Worm (Caenorhabditis elegans): ENCODE measurements around the gene ptr-24.

ce11 chrX:13331386-13331785 lies 6.4 kb upstream of the ptr-24 start, which contains the start of gene sir-2.3:
- no peak for TF ChIP-seq drap-1 (GFP tag; optimal IDR thresholded peaks at IDR 0.05)
- TF ChIP-seq M03D4.4 (tag; optimal IDR thresholded peaks at IDR 0.05), result no peak
- no peak for TF ChIP-seq hlh-1 (tag; optimal IDR thresholded peaks at IDR 0.05)
